Fruit fly (Drosophila melanogaster) whole organism, embryonic: ENCODE results near the gene a10.

Source experiments
- CG4404 ChIP-seq: fragments of 200-800 bp; sonication (Bioruptor generic); IDR thresholded peaks from 2 replicates; pipeline ENCODE4 v1.3.6; 2022; ENCODE audit warnings: missing biosample characterization, missing genetic modification characterization
- sisA ChIP-seq: fragments of 200-800 bp; sonication (Bioruptor generic); IDR thresholded peaks from 2 replicates; pipeline ENCODE4 v1.3.6; 2022; ENCODE audit warnings: missing biosample characterization, missing genetic modification characterization

- TF ChIP-seq CG4404 (GFP tag; lab: Robert Waterston, UW) (no peak), sisA (GFP tag; lab: Robert Waterston, UW) (no peak)
Measured at dm6 chr3L:17001055-17001454, 22.5 kb downstream of the a10 start.
